Fruit fly (Drosophila melanogaster) whole organism, embryonic: ENCODE measurements around the gene swa.
A peak's percentile ranks its signal among the peaks of the same experiment; 100 is the strongest.

ENCODE experiments used
- ATbp ChIP-seq: fragments of 200-800 bp; sonication (Bioruptor generic); optimal IDR thresholded peaks from 2 replicates; lab custom pipeline; 2017; ENCODE audit warnings: missing biosample characterization, mild to moderate bottlenecking, missing genetic modification characterization, missing genetic modification reagents
- B-H1 ChIP-seq: fragments of 200-800 bp; sonication (Bioruptor generic); IDR thresholded peaks from 3 replicates; pipeline ENCODE4 v1.3.6; 2022; ENCODE audit warnings: missing biosample characterization, missing genetic modification characterization
- Bgb ChIP-seq: fragments of 200-800 bp; sonication (Bioruptor generic); IDR thresholded peaks from 2 replicates; pipeline ENCODE4 v1.3.6; 2022; ENCODE audit warnings: missing biosample characterization, missing genetic modification characterization; ENCODE audit not compliant: partially characterized antibody
- CG11504 ChIP-seq: fragments of 200-800 bp; sonication (Bioruptor generic); optimal IDR thresholded peaks from 3 replicates; lab custom pipeline; 2019; ENCODE audit warnings: missing biosample characterization, mild to moderate bottlenecking, missing genetic modification characterization, moderate library complexity
- CG13624 ChIP-seq: fragments of 200-800 bp; sonication (Bioruptor generic); optimal IDR thresholded peaks from 2 replicates; lab custom pipeline; 2016; ENCODE audit warnings: missing biosample characterization, missing genetic modification characterization
- CG13894 ChIP-seq: fragments of 200-800 bp; sonication (Bioruptor generic); optimal IDR thresholded peaks from 3 replicates; lab custom pipeline; 2018; ENCODE audit warnings: missing biosample characterization, mild to moderate bottlenecking, missing genetic modification characterization, moderate library complexity
- CG15073 ChIP-seq: fragments of 200-800 bp; sonication (Bioruptor generic); optimal IDR thresholded peaks from 2 replicates; lab custom pipeline; 2016; ENCODE audit warnings: missing biosample characterization, missing genetic modification characterization
- CG1602 ChIP-seq: fragments of 200-800 bp; sonication (Bioruptor generic); optimal IDR thresholded peaks from 3 replicates; lab custom pipeline; 2016; ENCODE audit warnings: missing biosample characterization, missing genetic modification characterization
- CG1603 ChIP-seq: fragments of 200-800 bp; sonication (Bioruptor generic); optimal IDR thresholded peaks from 2 replicates; lab custom pipeline; 2019; ENCODE audit warnings: missing biosample characterization, mild to moderate bottlenecking, missing genetic modification characterization, moderate library complexity
- CG16815 ChIP-seq: fragments of 200-800 bp; sonication (Bioruptor generic); optimal IDR thresholded peaks from 3 replicates; lab custom pipeline; 2017; ENCODE audit warnings: missing biosample characterization, mild to moderate bottlenecking, missing genetic modification characterization
- CG17186 ChIP-seq: fragments of 200-800 bp; sonication (Bioruptor generic); optimal IDR thresholded peaks from 3 replicates; lab custom pipeline; 2017; ENCODE audit warnings: missing biosample characterization, missing genetic modification reagents, missing genetic modification characterization
- CG17829 ChIP-seq: fragments of 200-800 bp; optimal IDR thresholded peaks from 2 replicates; lab custom pipeline; 2019; ENCODE audit warnings: missing biosample characterization, mild to moderate bottlenecking, missing genetic modification characterization, moderate library complexity
- CG17912 ChIP-seq: fragments of 200-800 bp; sonication (Bioruptor generic); optimal IDR thresholded peaks from 2 replicates; lab custom pipeline; 2018; ENCODE audit warnings: missing biosample characterization, mild to moderate bottlenecking, missing genetic modification characterization
- CG18262 ChIP-seq: fragments of 200-800 bp; optimal IDR thresholded peaks from 3 replicates; lab custom pipeline; 2019; ENCODE audit warnings: missing biosample characterization, mild to moderate bottlenecking, missing genetic modification characterization, moderate library complexity
- CG18476 ChIP-seq: fragments of 200-800 bp; sonication (Bioruptor generic); optimal IDR thresholded peaks from 2 replicates; lab custom pipeline; 2016; ENCODE audit warnings: missing biosample characterization, mild to moderate bottlenecking, missing genetic modification characterization
- CG18764 ChIP-seq: fragments of 200-800 bp; sonication (Bioruptor generic); optimal IDR thresholded peaks from 3 replicates; lab custom pipeline; 2016; ENCODE audit warnings: missing biosample characterization, missing genetic modification characterization
- CG2116 ChIP-seq: fragments of 200-800 bp; sonication (Bioruptor generic); optimal IDR thresholded peaks from 3 replicates; lab custom pipeline; 2018; ENCODE audit warnings: missing biosample characterization, mild to moderate bottlenecking, missing genetic modification characterization
- CG2129 ChIP-seq: fragments of 200-800 bp; sonication (Bioruptor generic); IDR thresholded peaks from 2 replicates; pipeline ENCODE4 v1.3.6; 2022; ENCODE audit warnings: missing biosample characterization, missing genetic modification characterization; ENCODE audit not compliant: partially characterized antibody
- CG3065 ChIP-seq: fragments of 200-800 bp; sonication (Bioruptor generic); optimal IDR thresholded peaks from 2 replicates; lab custom pipeline; 2016; ENCODE audit warnings: missing biosample characterization, missing genetic modification characterization
- CG34224 ChIP-seq: fragments of 200-800 bp; sonication (Bioruptor generic); IDR thresholded peaks from 3 replicates; pipeline ENCODE4 v1.3.6; 2022; ENCODE audit warnings: missing biosample characterization, missing genetic modification characterization; ENCODE audit not compliant: partially characterized antibody
- CG3726 ChIP-seq: fragments of 200-800 bp; sonication (Bioruptor generic); IDR thresholded peaks from 3 replicates; pipeline ENCODE4, ENCODE4 v1.3.6; 2022; ENCODE audit warnings: missing biosample characterization, missing genetic modification characterization
- CG6791 ChIP-seq: fragments of 200-800 bp; sonication (Bioruptor generic); IDR thresholded peaks from 3 replicates; pipeline ENCODE4 v1.3.6; 2022; ENCODE audit warnings: missing biosample characterization, missing genetic modification characterization; ENCODE audit not compliant: partially characterized antibody
- CG7745 ChIP-seq: fragments of 200-800 bp; sonication (Bioruptor generic); optimal IDR thresholded peaks from 2 replicates; lab custom pipeline; 2018; ENCODE audit warnings: missing biosample characterization, mild to moderate bottlenecking, missing genetic modification characterization, moderate library complexity
- CG7928 ChIP-seq: fragments of 200-800 bp; sonication (Bioruptor generic); optimal IDR thresholded peaks from 2 replicates; lab custom pipeline; 2017; ENCODE audit warnings: missing biosample characterization, mild to moderate bottlenecking, missing genetic modification characterization
- CHES-1-like ChIP-seq: fragments of 200-800 bp; sonication (Bioruptor generic); optimal IDR thresholded peaks from 2 replicates; lab custom pipeline; 2016; ENCODE audit warnings: missing biosample characterization, missing genetic modification characterization
- CoRest ChIP-seq: fragments of 200-800 bp; sonication (Bioruptor generic); optimal IDR thresholded peaks from 3 replicates; lab custom pipeline; 2018; ENCODE audit warnings: missing biosample characterization, mild to moderate bottlenecking, missing genetic modification characterization, moderate library complexity
- Elba2 ChIP-seq: fragments of 200-800 bp; sonication (Bioruptor generic); optimal IDR thresholded peaks from 3 replicates; lab custom pipeline; 2016; ENCODE audit warnings: missing biosample characterization, missing genetic modification characterization
- Ets97D ChIP-seq: fragments of 200-800 bp; sonication (Bioruptor generic); optimal IDR thresholded peaks from 3 replicates; lab custom pipeline; 2016; ENCODE audit warnings: missing biosample characterization, missing genetic modification characterization
- Fer1 ChIP-seq: fragments of 200-800 bp; sonication (Bioruptor generic); optimal IDR thresholded peaks from 2 replicates; lab custom pipeline; 2017; ENCODE audit warnings: missing biosample characterization, mild to moderate bottlenecking, missing genetic modification characterization
- Fer2 ChIP-seq: fragments of 200-800 bp; sonication (Bioruptor generic); optimal IDR thresholded peaks from 2 replicates; lab custom pipeline; 2018; ENCODE audit warnings: missing biosample characterization, mild to moderate bottlenecking, missing genetic modification characterization, moderate library complexity
- HmgZ ChIP-seq: fragments of 200-800 bp; sonication (Bioruptor generic); optimal IDR thresholded peaks from 2 replicates; lab custom pipeline; 2018; ENCODE audit warnings: missing biosample characterization, mild to moderate bottlenecking, missing genetic modification characterization
- Meics ChIP-seq: fragments of 200-800 bp; sonication (Bioruptor generic); optimal IDR thresholded peaks from 2 replicates; lab custom pipeline; 2017; ENCODE audit warnings: missing biosample characterization, mild to moderate bottlenecking, missing genetic modification characterization
- NC2α ChIP-seq: fragments of 200-800 bp; sonication (Bioruptor generic); optimal IDR thresholded peaks from 2 replicates; lab custom pipeline; 2016; ENCODE audit warnings: missing biosample characterization, missing genetic modification characterization
- ab ChIP-seq: fragments of 200-800 bp; sonication (Bioruptor generic); optimal IDR thresholded peaks from 2 replicates; lab custom pipeline; 2016; ENCODE audit warnings: missing biosample characterization, missing genetic modification characterization
- ato ChIP-seq: fragments of 200-800 bp; sonication (Bioruptor generic); IDR thresholded peaks from 2 replicates; pipeline ENCODE4 v1.3.6; 2022; ENCODE audit warnings: missing biosample characterization, missing genetic modification characterization; ENCODE audit not compliant: partially characterized antibody
- az2 ChIP-seq: fragments of 200-800 bp; sonication (Bioruptor generic); optimal IDR thresholded peaks from 3 replicates; lab custom pipeline; 2016; ENCODE audit warnings: missing biosample characterization, missing genetic modification characterization
- bab2 ChIP-seq: fragments of 200-800 bp; sonication (Bioruptor generic); optimal IDR thresholded peaks from 2 replicates; lab custom pipeline; 2016; ENCODE audit warnings: missing biosample characterization, missing genetic modification characterization
- esg ChIP-seq: fragments of 200-800 bp; sonication (Bioruptor generic); conservative IDR thresholded peaks from 2 replicates; pipeline ENCODE4 v1.3.6; 2022; ENCODE audit warnings: missing biosample characterization, missing genetic modification characterization
- gce ChIP-seq: fragments of 200-800 bp; sonication (Bioruptor generic); IDR thresholded peaks from 3 replicates; pipeline ENCODE4 v1.3.6; 2022; ENCODE audit warnings: missing biosample characterization, missing genetic modification characterization
- gcm2 ChIP-seq: fragments of 200-800 bp; sonication (Bioruptor generic); optimal IDR thresholded peaks from 2 replicates; lab custom pipeline; 2016; ENCODE audit warnings: missing biosample characterization, missing genetic modification characterization
- gem ChIP-seq: fragments of 200-800 bp; sonication (Bioruptor generic); optimal IDR thresholded peaks from 2 replicates; lab custom pipeline; 2019; ENCODE audit warnings: missing biosample characterization, mild to moderate bottlenecking, missing genetic modification characterization, moderate library complexity
- grau ChIP-seq: fragments of 200-800 bp; optimal IDR thresholded peaks from 3 replicates; lab custom pipeline; 2019; ENCODE audit warnings: missing biosample characterization, mild to moderate bottlenecking, missing genetic modification characterization, moderate library complexity
- grn ChIP-seq: fragments of 200-800 bp; sonication (Bioruptor generic); optimal IDR thresholded peaks from 3 replicates; lab custom pipeline; 2017; ENCODE audit warnings: missing biosample characterization, missing genetic modification characterization
- mam ChIP-seq: fragments of 200-800 bp; sonication (Bioruptor generic); optimal IDR thresholded peaks from 3 replicates; lab custom pipeline; 2016; ENCODE audit warnings: missing biosample characterization, missing genetic modification characterization
- ranshi ChIP-seq: fragments of 200-800 bp; sonication (Bioruptor generic); IDR thresholded peaks from 2 replicates; pipeline ENCODE4 v1.3.6; 2022; ENCODE audit warnings: missing biosample characterization, missing genetic modification characterization
- run ChIP-seq: fragments of 200-800 bp; sonication (Bioruptor generic); optimal IDR thresholded peaks from 3 replicates; lab custom pipeline; 2018; ENCODE audit warnings: missing biosample characterization, mild to moderate bottlenecking, missing genetic modification characterization
- sim ChIP-seq: fragments of 200-800 bp; sonication (Bioruptor generic); IDR thresholded peaks from 2 replicates; pipeline ENCODE4 v1.3.6; 2022; ENCODE audit warnings: missing biosample characterization, missing genetic modification characterization
- stc ChIP-seq: fragments of 200-800 bp; sonication (Bioruptor generic); IDR thresholded peaks from 2 replicates; pipeline ENCODE4 v1.3.6; 2022; ENCODE audit warnings: missing biosample characterization, missing genetic modification characterization
- stwl ChIP-seq: fragments of 200-800 bp; sonication (Bioruptor generic); optimal IDR thresholded peaks from 3 replicates; lab custom pipeline; 2018; ENCODE audit warnings: missing biosample characterization, mild to moderate bottlenecking, missing genetic modification characterization, moderate library complexity
- trh ChIP-seq: fragments of 200-800 bp; sonication (Bioruptor generic); optimal IDR thresholded peaks from 2 replicates; lab custom pipeline; 2016; ENCODE audit warnings: missing biosample characterization, missing genetic modification characterization
- zf30C ChIP-seq: fragments of 200-800 bp; sonication (Bioruptor generic); optimal IDR thresholded peaks from 3 replicates; lab custom pipeline; 2018; ENCODE audit warnings: missing biosample characterization, mild to moderate bottlenecking, missing genetic modification characterization
- zfh1 ChIP-seq: fragments of 200-800 bp; sonication (Bioruptor generic); IDR thresholded peaks from 3 replicates; pipeline ENCODE4 v1.3.6; 2022; ENCODE audit warnings: missing biosample characterization, missing genetic modification characterization

Gene swa

dm6 chrX:6376748-6377147, 11.2 kb upstream of the swa start (continued):
- TF ChIP-seq Bgb (GFP tag; lab: Robert Waterston, UW) (no peak), esg (GFP tag; lab: Robert Waterston, UW) (no peak), stc (GFP tag; lab: Robert Waterston, UW) (0 out of 2 replicates have a peak, but pooled peaks have one; percentile 14), CG1603 (peak; percentile 3), CG16815 (no peak), bab2 (GFP tag; lab: Kevin White, UChicago) (no peak), CG18262 (tag; lab: Kevin White, UChicago) (no peak), gce (GFP tag; lab: Robert Waterston, UW) (no peak), CG3726 (GFP tag; lab: Robert Waterston, UW) (no peak), CG15073 (GFP tag; lab: Kevin White, UChicago) (no peak), Ets97D (no peak), CG17186 (no peak), ato (GFP tag; lab: Robert Waterston, UW) (no peak), ab (GFP tag; lab: Kevin White, UChicago) (no peak), Fer1 (GFP tag; lab: Kevin White, UChicago) (peak; percentile 40), CG2116 (GFP tag; lab: Kevin White, UChicago) (no peak), Meics (GFP tag; lab: Kevin White, UChicago) (peak; percentile 37), az2 (no peak), trh (GFP tag; lab: Kevin White, UChicago) (no peak), Fer2 (no peak), CG34224 (no peak), Elba2 (no peak), stwl (tag; lab: Kevin White, UChicago) (no peak), grn (GFP tag; lab: Kevin White, UChicago) (no peak), gem (tag; lab: Kevin White, UChicago) (peak; percentile 54), mam (GFP tag; lab: Kevin White, UChicago) (peak; percentile 27), sim (GFP tag; lab: Robert Waterston, UW) (no peak), ranshi (0 out of 2 replicates have a peak, but pooled peaks have one; percentile 20), CG13624 (no peak), zf30C (GFP tag; lab: Kevin White, UChicago) (no peak), CG2129 (GFP tag; lab: Robert Waterston, UW) (no peak), NC2α (GFP tag; lab: Kevin White, UChicago) (no peak), B-H1 (GFP tag; lab: Robert Waterston, UW) (no peak), zfh1 (GFP tag; lab: Robert Waterston, UW) (no peak), run (tag; lab: Kevin White, UChicago) (no peak), CHES-1-like (GFP tag; lab: Kevin White, UChicago) (no peak), CG7928 (GFP tag; lab: Kevin White, UChicago) (no peak), ATbp (no peak), CG17912 (GFP tag; lab: Kevin White, UChicago) (no peak), CG18476 (GFP tag; lab: Kevin White, UChicago) (no peak), CoRest (peak; percentile 16), CG1602 (GFP tag; lab: Kevin White, UChicago) (no peak), CG17829 (tag; lab: Kevin White, UChicago) (no peak), CG18764 (GFP tag; lab: Kevin White, UChicago) (no peak), CG11504 (tag; lab: Kevin White, UChicago) (peak; percentile 50), gcm2 (no peak), HmgZ (tag; lab: Kevin White, UChicago) (no peak), grau (tag; lab: Kevin White, UChicago) (peak; percentile 23), CG6791 (no peak), CG7745 (tag; lab: Kevin White, UChicago) (no peak), CG3065 (no peak), CG13894 (tag; lab: Kevin White, UChicago) (no peak)
